Worm (Caenorhabditis elegans): Measurements from ENCODE around the gene T15B12.1.

DNA sequence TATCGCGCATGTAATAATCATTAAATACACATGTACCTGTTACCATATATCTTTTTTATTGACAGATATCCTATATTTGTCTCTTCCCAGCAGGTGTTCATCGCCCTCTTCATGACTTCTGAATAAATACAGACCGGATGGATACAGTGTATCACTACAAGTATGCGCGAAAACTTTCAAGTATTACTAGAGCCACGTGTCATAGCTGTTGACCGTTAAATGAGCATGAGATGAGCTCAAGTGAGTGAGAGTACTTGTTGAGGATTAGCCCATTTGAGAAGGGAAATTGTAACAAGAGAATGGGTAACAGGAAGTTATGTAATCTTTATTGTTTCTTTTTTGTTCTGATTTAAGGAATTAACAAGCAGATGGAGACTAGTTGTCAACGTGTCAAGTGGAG lies 42.9 kb upstream of the T15B12.1 start:
- TF ChIP-seq nhr-76 (tag; optimal IDR thresholded peaks at IDR 0.05) = no peak
- no peak for TF ChIP-seq nhr-12 (tag; optimal IDR thresholded peaks at IDR 0.05)
- TF ChIP-seq ztf-11 (tag; optimal IDR thresholded peaks at IDR 0.05) = no peak
- no peak for TF ChIP-seq zip-8 (tag; optimal IDR thresholded peaks at IDR 0.05)
- TF ChIP-seq nhr-28 (tag; optimal IDR thresholded peaks at IDR 0.05) = no peak
- no peak for TF ChIP-seq unc-62 (GFP tag; optimal IDR thresholded peaks at IDR 0.05)

Data from whole organism, mixed stage, embryonic.